Fruit fly (Drosophila melanogaster) S2 (cell line): ENCODE data around the gene Ip259.

Source experiments
- CG8478 ChIP-seq: fragments of >200 bp; optimal IDR thresholded peaks from 2 replicates; lab custom pipeline; 2018
- CTCF ChIP-seq, 2 experiments: fragments of >200 bp; optimal IDR thresholded peaks; 2 replicates each; lab custom pipeline; 2018

Gene Ip259

DNA sequence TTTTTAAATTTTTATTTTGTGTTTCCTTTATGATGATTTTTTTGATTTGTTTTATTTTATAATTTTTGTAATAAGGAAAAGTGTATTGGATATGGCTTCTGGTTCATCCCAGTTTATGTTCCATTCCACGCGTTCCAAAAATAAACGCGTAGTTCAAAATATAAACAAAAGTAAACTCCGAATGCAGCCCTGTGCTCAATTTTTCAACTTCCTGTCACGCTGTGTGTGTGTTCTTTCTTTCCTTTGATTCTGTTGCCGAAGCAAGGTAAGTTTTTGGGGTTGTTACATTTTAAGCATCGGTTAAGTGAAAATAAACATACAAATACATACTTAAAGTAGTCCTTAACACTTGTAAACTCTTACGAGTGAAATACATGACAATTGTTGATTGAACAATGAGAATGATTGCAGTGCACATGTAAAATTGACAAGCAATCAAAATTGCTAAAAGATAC lies at the start of gene Ip259, which contains the start of gene RpS27A:
TSS of gene Ip259 (plus strand) at position 231 of the 455 bp plus-strand sequence.
TSS of gene RpS27A (plus strand) at position 231 of the 455 bp plus-strand sequence.
- TF ChIP-seq CTCF (optimal IDR thresholded peaks at IDR 0.05; lab: Kevin White, UChicago) (peak in 1 of 2 experiments; percentile 11), CG8478 (no peak)

dm6 chr2L:10362408-10363067 lies 45.6 kb upstream of the Ip259 start, which contains the start of the genes Cand1 and pim:
Cand1 (minus strand) TSS chr2L:10362707.
pim (plus strand) TSS chr2L:10362989.
- TF ChIP-seq CG8478 (no peak), CTCF (optimal IDR thresholded peaks at IDR 0.05; lab: Kevin White, UChicago) (no peak)

- no peak for TF ChIP-seq CTCF (optimal IDR thresholded peaks at IDR 0.05; lab: Kevin White, UChicago)
Measured at dm6 chr2L:10364229-10364628, 43.9 kb upstream of the Ip259 start, which contains the start of gene lft. lft (plus strand) TSS chr2L:10364471.

dm6 chr2L:10366525-10366924 lies 41.6 kb upstream of the Ip259 start, which contains the start of gene CG5056:
CG5056 (plus strand) TSS chr2L:10366692.
- TF ChIP-seq CTCF (optimal IDR thresholded peaks at IDR 0.05; lab: Kevin White, UChicago) (no peak), CG8478 (no peak)

- TF ChIP-seq CTCF (optimal IDR thresholded peaks at IDR 0.05; lab: Kevin White, UChicago) (no peak), CG8478 (no peak)
Measured at dm6 chr2L:10372297-10372696, 35.9 kb upstream of the Ip259 start.

dm6 chr2L:10373605-10374269 lies 34.4 kb upstream of the Ip259 start, which contains the start of gene rho-5:
rho-5 (minus strand) TSS chr2L:10373900.
- no peak for TF ChIP-seq CTCF (optimal IDR thresholded peaks at IDR 0.05; lab: Kevin White, UChicago)
- TF ChIP-seq CG8478: no peak

DNA sequence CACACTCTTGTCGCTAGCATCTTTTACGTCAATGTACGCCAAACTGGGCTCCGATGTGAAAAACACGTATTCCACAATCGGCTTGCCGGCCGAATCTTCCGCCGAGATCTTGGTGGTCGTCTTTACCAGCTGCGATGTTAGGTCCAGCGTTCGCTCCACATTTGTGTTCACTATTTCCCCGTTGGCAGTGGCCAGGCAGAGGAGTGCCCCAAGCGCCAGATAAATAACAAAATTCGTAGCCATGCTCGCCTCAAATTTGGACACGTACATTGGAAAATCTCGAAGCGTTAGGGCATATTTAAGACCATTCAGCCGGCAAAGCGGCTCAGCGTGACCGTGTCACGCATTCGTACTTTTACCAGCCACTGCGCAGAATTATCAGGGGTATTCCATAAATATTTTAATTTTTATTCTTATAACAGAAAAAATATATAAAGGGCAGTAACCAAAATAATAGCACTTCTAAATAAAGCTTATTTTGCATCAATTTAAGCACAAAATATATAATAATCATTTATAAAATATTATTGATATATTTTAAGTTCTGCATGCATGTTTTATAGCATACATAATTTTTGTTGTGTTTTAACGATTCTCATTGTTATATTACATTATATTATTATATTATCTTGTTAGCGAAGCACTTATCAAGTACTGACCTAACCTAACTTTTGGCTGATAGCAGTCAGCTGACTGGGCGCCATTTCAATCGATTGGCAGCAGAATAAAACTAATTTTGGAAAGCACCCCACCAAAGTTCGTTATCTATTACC lies 32.5 kb upstream of the Ip259 start, which contains the start of the genes CG33303 and dpr19:
TSS of gene CG33303 (minus strand) at position 294 of the 773 bp plus-strand sequence.
TSS of gene dpr19 (plus strand) at position 705 of the 773 bp plus-strand sequence.
- no peak for TF ChIP-seq CTCF (optimal IDR thresholded peaks at IDR 0.05; lab: Kevin White, UChicago)

dm6 chr2L:10376276-10376675 lies 31.9 kb upstream of the Ip259 start:
- TF ChIP-seq CG8478 (no peak), CTCF (optimal IDR thresholded peaks at IDR 0.05; lab: Kevin White, UChicago) (no peak)

DNA sequence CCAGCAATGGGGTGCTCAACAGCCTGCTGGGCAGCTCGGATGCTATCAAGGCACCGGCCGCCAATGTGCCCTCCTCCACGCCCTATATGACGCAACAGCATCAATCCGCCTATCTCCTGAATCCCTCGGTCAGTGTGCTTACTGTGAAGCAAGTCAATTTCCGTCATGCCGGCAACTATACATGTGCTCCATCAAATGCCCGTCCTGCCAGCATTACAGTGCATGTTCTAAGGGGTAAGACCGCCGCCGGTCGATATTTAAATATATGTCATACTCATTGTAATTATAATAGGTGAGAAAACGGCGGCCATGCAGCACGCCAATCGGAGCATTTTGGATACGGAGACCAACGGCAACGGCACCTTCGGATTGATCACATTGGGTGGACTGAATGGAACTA lies 29.5 kb upstream of the Ip259 start:
- TF ChIP-seq CG8478: no peak
- no peak for TF ChIP-seq CTCF (optimal IDR thresholded peaks at IDR 0.05; lab: Kevin White, UChicago)

DNA sequence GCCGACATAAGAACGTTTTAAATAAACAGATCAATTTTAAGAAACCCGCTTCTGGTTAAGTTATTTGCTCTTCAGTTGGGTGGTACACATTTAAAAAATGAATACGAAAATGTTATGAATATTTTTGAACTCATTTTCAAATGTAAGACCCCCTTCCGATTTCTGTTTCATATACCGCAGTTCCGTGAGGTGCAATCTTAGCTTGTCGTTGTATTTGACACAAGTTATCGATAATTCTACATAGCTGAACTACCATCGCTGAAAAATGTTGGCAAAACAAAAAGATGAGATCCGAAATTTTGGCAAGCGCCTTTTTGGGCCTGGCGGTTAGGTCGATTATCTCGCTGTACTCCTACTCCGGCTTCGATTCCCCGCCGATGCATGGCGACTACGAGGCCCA lies 28.3 kb upstream of the Ip259 start, which contains the start of gene gny:
TSS of gene gny (plus strand) at position 239 of the 400 bp plus-strand sequence.
- peak; percentile 12 to 32 for TF ChIP-seq CTCF (optimal IDR thresholded peaks at IDR 0.05; lab: Kevin White, UChicago)
- TF ChIP-seq CG8478: no peak

DNA sequence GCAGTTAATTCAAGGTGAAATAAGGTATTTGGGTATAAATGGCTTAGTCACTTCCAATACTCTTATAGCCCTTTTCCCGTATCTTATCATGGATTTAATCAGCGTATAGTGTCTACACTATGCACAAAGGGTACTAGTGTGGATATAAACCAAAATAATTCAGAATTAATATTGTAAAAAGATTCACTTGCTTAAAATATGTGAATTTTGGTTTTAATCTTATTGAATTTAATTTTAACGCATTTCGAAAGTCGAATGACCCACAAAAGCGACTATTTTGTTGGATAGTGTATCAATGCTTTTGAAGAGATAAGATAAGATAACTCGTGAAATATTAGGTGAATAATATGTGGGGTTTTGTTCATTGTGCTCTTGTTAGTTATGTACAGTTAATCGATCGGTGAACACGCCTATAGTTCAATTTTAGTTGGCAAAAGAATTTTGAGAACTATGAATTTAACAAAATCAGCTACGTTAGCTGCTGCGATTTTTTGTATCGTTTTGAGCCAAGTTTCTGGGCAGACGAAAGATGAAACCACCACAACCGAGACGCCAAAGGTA lies 26.2 kb upstream of the Ip259 start, which contains the start of gene CG5096:
TSS of gene CG5096 (plus strand) at position 374 of the 561 bp plus-strand sequence.
- TF ChIP-seq CG8478 (no peak), CTCF (optimal IDR thresholded peaks at IDR 0.05; lab: Kevin White, UChicago) (no peak)

DNA sequence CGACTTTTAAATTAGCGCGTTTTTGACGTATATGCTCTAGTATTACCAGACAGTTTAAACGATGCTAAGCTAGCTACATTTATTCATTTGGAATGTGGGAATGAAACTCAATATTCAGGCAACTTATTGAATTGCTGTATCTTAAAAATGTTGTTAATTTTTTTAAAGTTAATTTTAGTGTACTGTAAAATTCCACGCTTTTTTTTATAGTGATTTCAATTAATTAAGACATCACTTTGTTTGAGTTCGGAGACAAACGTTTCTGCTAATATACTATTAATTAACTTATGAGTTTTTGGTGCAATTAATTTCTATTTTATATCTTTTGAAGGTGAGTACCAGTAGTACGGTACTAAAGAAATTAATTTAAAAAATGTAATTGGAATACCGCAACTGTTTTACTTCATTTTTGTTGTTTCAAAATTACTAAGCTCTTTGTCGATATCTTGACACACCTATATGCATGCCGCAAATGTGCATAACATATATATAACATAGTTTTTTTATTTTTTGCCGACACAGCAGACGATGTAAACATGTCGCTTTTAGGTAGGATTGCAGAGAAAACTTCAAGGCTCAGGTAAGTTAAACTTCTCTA lies 21.8 kb upstream of the Ip259 start, which contains the start of the genes Cdk1 and mRpS7:
TSS of gene Cdk1 (minus strand) at position 55 of the 598 bp plus-strand sequence.
TSS of gene mRpS7 (plus strand) at position 455 of the 598 bp plus-strand sequence.
- no peak for TF ChIP-seq CG8478
- TF ChIP-seq CTCF (optimal IDR thresholded peaks at IDR 0.05; lab: Kevin White, UChicago): no peak

dm6 chr2L:10386824-10387223 lies 21.3 kb upstream of the Ip259 start:
- TF ChIP-seq CG8478 (no peak), CTCF (optimal IDR thresholded peaks at IDR 0.05; lab: Kevin White, UChicago) (no peak)
